Fruit fly (Drosophila melanogaster) whole organism, embryonic: ENCODE measurements around the gene hfp.

ENCODE experiments used
- BEAF-32 ChIP-seq: fragments of 200-800 bp; sonication (Bioruptor generic); optimal IDR thresholded peaks from 3 replicates; lab custom pipeline; 2017; ENCODE audit warnings: missing biosample characterization, missing genetic modification characterization, mild to moderate bottlenecking, moderate library complexity, missing genetic modification reagents
- CG2129 ChIP-seq: fragments of 200-800 bp; sonication (Bioruptor generic); IDR thresholded peaks from 2 replicates; pipeline ENCODE4 v1.3.6; 2022; ENCODE audit warnings: missing biosample characterization, missing genetic modification characterization; ENCODE audit not compliant: partially characterized antibody
- CG6765 ChIP-seq: fragments of 200-800 bp; sonication (Bioruptor generic); optimal IDR thresholded peaks from 3 replicates; lab custom pipeline; 2017; ENCODE audit warnings: missing biosample characterization, mild to moderate bottlenecking, missing genetic modification characterization
- Lhr ChIP-seq: fragments of 200-800 bp; sonication (Bioruptor generic); optimal IDR thresholded peaks from 3 replicates; lab custom pipeline; 2017; ENCODE audit warnings: mild to moderate bottlenecking, missing biosample characterization, missing genetic modification reagents, missing genetic modification characterization
- cas ChIP-seq: fragments of 200-800 bp; sonication (Bioruptor generic); IDR thresholded peaks from 2 replicates; pipeline ENCODE4 v1.3.6; 2022; ENCODE audit warnings: missing biosample characterization, missing genetic modification characterization
- ftz-f1 ChIP-seq: fragments of 200-800 bp; sonication (Bioruptor generic); optimal IDR thresholded peaks from 2 replicates; lab custom pipeline; 2016; ENCODE audit warnings: missing biosample characterization, missing genetic modification characterization
- gsb-n ChIP-seq: fragments of 200-800 bp; sonication (Bioruptor generic); optimal IDR thresholded peaks from 3 replicates; lab custom pipeline; 2018; ENCODE audit warnings: missing biosample characterization, mild to moderate bottlenecking, missing genetic modification characterization
- wdn ChIP-seq: fragments of 200-800 bp; sonication (Bioruptor generic); IDR thresholded peaks from 2 replicates; pipeline ENCODE4 v1.3.6; 2022; ENCODE audit warnings: missing biosample characterization, missing genetic modification characterization

DNA sequence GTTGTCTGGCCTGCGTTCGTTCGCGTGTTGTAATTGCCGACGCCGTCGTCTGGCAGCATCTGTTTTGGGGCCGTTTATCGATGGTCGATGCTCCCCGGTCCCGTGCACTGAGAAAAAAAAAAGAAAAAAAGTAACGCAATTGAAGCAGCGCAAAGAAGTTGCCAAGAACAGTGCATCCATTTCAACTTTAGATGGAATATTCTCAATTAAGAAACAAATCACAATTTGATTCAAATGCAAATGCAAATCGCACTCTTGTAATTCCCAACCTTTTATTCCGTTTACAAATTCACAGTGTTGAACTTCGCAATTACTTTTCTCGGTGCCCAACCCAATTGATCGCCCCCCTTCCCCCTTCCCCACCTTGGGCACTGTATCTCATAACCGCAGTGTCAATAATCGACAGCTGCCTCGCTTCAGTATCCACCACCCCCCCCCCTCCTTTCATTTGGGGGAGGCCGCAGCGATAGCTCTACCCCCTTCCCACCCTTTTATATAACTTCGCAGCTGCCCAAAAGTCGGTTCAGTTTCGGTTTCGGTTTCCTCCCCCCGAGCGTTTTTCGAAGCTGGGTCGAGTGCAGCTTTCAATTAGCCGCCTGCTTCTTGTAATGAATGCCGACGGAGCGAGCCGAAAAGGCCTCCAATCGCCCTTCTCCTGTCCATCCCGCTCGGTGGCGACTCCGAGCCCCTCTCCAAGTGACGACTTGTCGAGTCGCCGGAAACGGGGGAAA, 44.2 kb downstream of the hfp start:
- TF ChIP-seq ftz-f1 (GFP tag; lab: Kevin White, UChicago) (no peak), CG6765 (GFP tag; lab: Kevin White, UChicago) (no peak), BEAF-32 (GFP tag; lab: Kevin White, UChicago) (no peak), gsb-n (no peak), Lhr (GFP tag; lab: Kevin White, UChicago) (no peak), CG2129 (GFP tag; lab: Robert Waterston, UW) (no peak), cas (GFP tag; lab: Robert Waterston, UW) (no peak), wdn (GFP tag; lab: Robert Waterston, UW) (no peak)
